Comparison of ENCODE assay signal across 3 fruit fly cellular contexts in genomic region chr3L:14272109-14273070, dm6.
TF ChIP-seq lines count a peak whose summit lies in the region.

No protein-coding gene starts in this region.

TF ChIP-seq in whole organism, embryonic, 481 proteins besides CTCF, POLR2A, EP300 and RAD21 (continued from another document and continues in another):
- peak; percentile 66; the same call in 2 of the 3 replicates for TF ChIP-seq H15 (GFP tag; IDR thresholded peaks at IDR 0.05; lab: Robert Waterston, UW)
- TF ChIP-seq cwo (GFP tag; optimal IDR thresholded peaks at IDR 0.05; lab: Kevin White, UChicago) = peak; percentile 71
- TF ChIP-seq CG4404 (GFP tag; IDR thresholded peaks at IDR 0.05; lab: Robert Waterston, UW) = peak; percentile 54
- TF ChIP-seq Sry-δ (GFP tag; optimal IDR thresholded peaks at IDR 0.05; lab: Kevin White, UChicago) = no peak
- peak; percentile 78 for TF ChIP-seq BtbVII (GFP tag; optimal IDR thresholded peaks at IDR 0.05; lab: Kevin White, UChicago)
- TF ChIP-seq crol (GFP tag; IDR thresholded peaks at IDR 0.05; lab: Robert Waterston, UW) = peak; percentile 89
- TF ChIP-seq CG5245 (GFP tag; optimal IDR thresholded peaks at IDR 0.05; lab: Kevin White, UChicago) = peak; percentile 63
- peak; percentile 0 for TF ChIP-seq CG12744 (GFP tag; optimal IDR thresholded peaks at IDR 0.05; lab: Kevin White, UChicago)
- peak; percentile 37; the same call in 1 of the 3 replicates for TF ChIP-seq B-H1 (GFP tag; IDR thresholded peaks at IDR 0.05; lab: Robert Waterston, UW)
- no peak for TF ChIP-seq Dll (GFP tag; IDR thresholded peaks at IDR 0.05; lab: Robert Waterston, UW; ENCODE audit: partially characterized antibody)
- TF ChIP-seq grn (GFP tag; optimal IDR thresholded peaks at IDR 0.05; lab: Kevin White, UChicago) = peak; percentile 8
- no peak for TF ChIP-seq dati (GFP tag; IDR thresholded peaks at IDR 0.05; lab: Robert Waterston, UW)
- TF ChIP-seq fd64A (GFP tag; optimal IDR thresholded peaks at IDR 0.05; lab: Kevin White, UChicago) = no peak
- TF ChIP-seq slou (GFP tag; optimal IDR thresholded peaks at IDR 0.05; lab: Kevin White, UChicago) = peak; percentile 45
- no peak for TF ChIP-seq ftz-f1 (GFP tag; optimal IDR thresholded peaks at IDR 0.05; lab: Kevin White, UChicago)
- peak; percentile 15 for TF ChIP-seq schlank (tag; optimal IDR thresholded peaks at IDR 0.05; lab: Kevin White, UChicago)
- TF ChIP-seq CoRest (tag; optimal IDR thresholded peaks at IDR 0.05; lab: Kevin White, UChicago) = peak; percentile 97
- TF ChIP-seq CG3726 (GFP tag; IDR thresholded peaks at IDR 0.05; lab: Robert Waterston, UW) = 0 out of 3 replicates have a peak, but pooled peaks have one; percentile 41
- TF ChIP-seq Lhr (GFP tag; optimal IDR thresholded peaks at IDR 0.05; lab: Kevin White, UChicago) = peak; percentile 80
- peak; percentile 11 for TF ChIP-seq CG9609 (GFP tag; optimal IDR thresholded peaks at IDR 0.05; lab: Kevin White, UChicago)
- no peak for TF ChIP-seq pita (GFP tag; optimal IDR thresholded peaks at IDR 0.05; lab: Kevin White, UChicago)
- no peak for TF ChIP-seq vfl (GFP tag; optimal IDR thresholded peaks at IDR 0.05; lab: Kevin White, UChicago)
- no peak for TF ChIP-seq CG6654 (GFP tag; optimal IDR thresholded peaks at IDR 0.05; lab: Kevin White, UChicago)
- peak; percentile 62 for TF ChIP-seq H2.0 (GFP tag; IDR thresholded peaks at IDR 0.05; lab: Robert Waterston, UW)
- TF ChIP-seq CG17802 (tag; optimal IDR thresholded peaks at IDR 0.05; lab: Kevin White, UChicago) = no peak
- TF ChIP-seq Max (GFP tag; optimal IDR thresholded peaks at IDR 0.05; lab: Kevin White, UChicago) = peak; percentile 79
- TF ChIP-seq slp2 (GFP tag; optimal IDR thresholded peaks at IDR 0.05; lab: Kevin White, UChicago) = peak; percentile 29
- peak; percentile 66 for TF ChIP-seq CG32772 (GFP tag; IDR thresholded peaks at IDR 0.05; lab: Robert Waterston, UW)
- peak; percentile 76 for TF ChIP-seq CG6813 (GFP tag; optimal IDR thresholded peaks at IDR 0.05; lab: Kevin White, UChicago)
- peak; percentile 4; the same call in 1 of the 3 replicates for TF ChIP-seq sr (GFP tag; IDR thresholded peaks at IDR 0.05; lab: Robert Waterston, UW)
- no peak for TF ChIP-seq fu2 (GFP tag; optimal IDR thresholded peaks at IDR 0.05; lab: Kevin White, UChicago)
- TF ChIP-seq CG14441 (GFP tag; IDR thresholded peaks at IDR 0.05; lab: Robert Waterston, UW) = peak; percentile 64
- peak; percentile 93 for TF ChIP-seq CG8388 (GFP tag; optimal IDR thresholded peaks at IDR 0.05; lab: Kevin White, UChicago)
- no peak for TF ChIP-seq Dref (GFP tag; IDR thresholded peaks at IDR 0.05; lab: Robert Waterston, UW)
- peak; percentile 88 for TF ChIP-seq CG17385 (GFP tag; optimal IDR thresholded peaks at IDR 0.05; lab: Kevin White, UChicago)
- TF ChIP-seq Asciz (GFP tag; optimal IDR thresholded peaks at IDR 0.05; lab: Kevin White, UChicago) = peak; percentile 48
- peak; percentile 11 for TF ChIP-seq Dip3 (GFP tag; optimal IDR thresholded peaks at IDR 0.05; lab: Kevin White, UChicago)
- peak; percentile 95 for TF ChIP-seq odd (GFP tag; optimal IDR thresholded peaks at IDR 0.05; lab: Kevin White, UChicago)
- TF ChIP-seq br (optimal IDR thresholded peaks at IDR 0.05; lab: Kevin White, UChicago) = no peak
- TF ChIP-seq CG15073 (GFP tag; optimal IDR thresholded peaks at IDR 0.05; lab: Kevin White, UChicago) = no peak
- TF ChIP-seq btn (GFP tag; optimal IDR thresholded peaks at IDR 0.05; lab: Kevin White, UChicago) = no peak
- TF ChIP-seq tna (GFP tag; IDR thresholded peaks at IDR 0.05; lab: Robert Waterston, UW; ENCODE audit: partially characterized antibody) = no peak
- no peak for TF ChIP-seq Elba2 (GFP tag; optimal IDR thresholded peaks at IDR 0.05; lab: Kevin White, UChicago)
- peak; percentile 75 for TF ChIP-seq ttk (GFP tag; IDR thresholded peaks at IDR 0.05; lab: Robert Waterston, UW)

TF ChIP-seq in whole organism, prepupa, 60 proteins besides CTCF, POLR2A, EP300 and RAD21 (continued from another document):
- TF ChIP-seq Blimp-1 (GFP tag; optimal IDR thresholded peaks at IDR 0.05; lab: Kevin White, UChicago) = peak; percentile 68
- TF ChIP-seq CG1621 (tag; optimal IDR thresholded peaks at IDR 0.05; lab: Kevin White, UChicago) = peak; percentile 91
- TF ChIP-seq net (GFP tag; optimal IDR thresholded peaks at IDR 0.05; lab: Kevin White, UChicago) = peak; percentile 97
- TF ChIP-seq CG6792 (GFP tag; optimal IDR thresholded peaks at IDR 0.05; lab: Kevin White, UChicago) = peak; percentile 92
- TF ChIP-seq CG9139 (GFP tag; optimal IDR thresholded peaks at IDR 0.05; lab: Kevin White, UChicago) = peak; percentile 93
- TF ChIP-seq acj6 (GFP tag; optimal IDR thresholded peaks at IDR 0.05; lab: Kevin White, UChicago) = peak; percentile 97
- TF ChIP-seq CG6276 (GFP tag; optimal IDR thresholded peaks at IDR 0.05; lab: Kevin White, UChicago) = peak; percentile 87
- peak; percentile 98 for TF ChIP-seq CG8632 (GFP tag; optimal IDR thresholded peaks at IDR 0.05; lab: Kevin White, UChicago)
- TF ChIP-seq svp (GFP tag; lab: Kevin White, UChicago) = peak; percentile 95
- TF ChIP-seq fd59A (GFP tag; optimal IDR thresholded peaks at IDR 0.05; lab: Kevin White, UChicago) = peak; percentile 98
- peak; percentile 92 for TF ChIP-seq Met (GFP tag; optimal IDR thresholded peaks at IDR 0.05; lab: Kevin White, UChicago)
- peak; percentile 88 for TF ChIP-seq CG3032 (tag; optimal IDR thresholded peaks at IDR 0.05; lab: Kevin White, UChicago)
- TF ChIP-seq cyc (GFP tag; optimal IDR thresholded peaks at IDR 0.05; lab: Kevin White, UChicago) = peak; percentile 79
- TF ChIP-seq Sox102F (GFP tag; optimal IDR thresholded peaks at IDR 0.05; lab: Kevin White, UChicago) = peak; percentile 85
- peak; percentile 96 for TF ChIP-seq achi (GFP tag; optimal IDR thresholded peaks at IDR 0.05; lab: Kevin White, UChicago)
- TF ChIP-seq Eip78C (GFP tag; lab: Kevin White, UChicago) = peak; percentile 83
- peak; percentile 98 for TF ChIP-seq CG10631 (GFP tag; optimal IDR thresholded peaks at IDR 0.05; lab: Kevin White, UChicago)
- peak; percentile 92 for TF ChIP-seq lz (GFP tag; optimal IDR thresholded peaks at IDR 0.05; lab: Kevin White, UChicago)
- peak; percentile 87 to 97 for TF ChIP-seq salr (GFP tag; optimal IDR thresholded peaks at IDR 0.05; lab: Kevin White, UChicago)
- TF ChIP-seq CG4318 (GFP tag; optimal IDR thresholded peaks at IDR 0.05; lab: Kevin White, UChicago) = peak; percentile 96
- peak; percentile 97 for TF ChIP-seq CG8119 (GFP tag; IDR thresholded peaks at IDR 0.05; lab: Robert Waterston, UW)
- peak; percentile 98 for TF ChIP-seq CG34406 (GFP tag; optimal IDR thresholded peaks at IDR 0.05; lab: Kevin White, UChicago)
- TF ChIP-seq CG32006 (GFP tag; optimal IDR thresholded peaks at IDR 0.05; lab: Kevin White, UChicago) = peak; percentile 99
- peak; percentile 81 for TF ChIP-seq eg (GFP tag; IDR thresholded peaks at IDR 0.05; lab: Robert Waterston, UW)
- TF ChIP-seq Hr38 (GFP tag; optimal IDR thresholded peaks at IDR 0.05; lab: Kevin White, UChicago) = no peak
- TF ChIP-seq CG11762 (GFP tag; optimal IDR thresholded peaks at IDR 0.05; lab: Kevin White, UChicago; ENCODE audit: insufficient read depth) = peak; percentile 91
- TF ChIP-seq CG15336 (GFP tag; IDR thresholded peaks at IDR 0.05; lab: Robert Waterston, UW) = peak; percentile 92
- TF ChIP-seq spab (GFP tag; optimal IDR thresholded peaks at IDR 0.05; lab: Kevin White, UChicago) = peak; percentile 85
- peak; percentile 76 for TF ChIP-seq CG6163 (GFP tag; IDR thresholded peaks at IDR 0.05; lab: Robert Waterston, UW)
- peak; percentile 89 for TF ChIP-seq Eip75B (GFP tag; optimal IDR thresholded peaks at IDR 0.05; lab: Kevin White, UChicago)
- peak; percentile 81 for TF ChIP-seq CG7368 (GFP tag; optimal IDR thresholded peaks at IDR 0.05; lab: Kevin White, UChicago)
- peak; percentile 74 for TF ChIP-seq vri (GFP tag; optimal IDR thresholded peaks at IDR 0.05; lab: Kevin White, UChicago)
- peak; percentile 77 for TF ChIP-seq CG31627 (GFP tag; optimal IDR thresholded peaks at IDR 0.05; lab: Kevin White, UChicago)
- TF ChIP-seq CG6808 (GFP tag; optimal IDR thresholded peaks at IDR 0.05; lab: Kevin White, UChicago) = peak; percentile 98
- TF ChIP-seq Ets96B (tag; optimal IDR thresholded peaks at IDR 0.05; lab: Kevin White, UChicago) = peak; percentile 97
- peak; percentile 70 for TF ChIP-seq Ets21C (GFP tag; optimal IDR thresholded peaks at IDR 0.05; lab: Kevin White, UChicago)
- TF ChIP-seq esn (GFP tag; optimal IDR thresholded peaks at IDR 0.05; lab: Kevin White, UChicago) = peak; percentile 97
- peak; percentile 79 for TF ChIP-seq Gug (GFP tag; IDR thresholded peaks at IDR 0.05; lab: Robert Waterston, UW)
- peak; percentile 85 for TF ChIP-seq Sox14 (GFP tag; optimal IDR thresholded peaks at IDR 0.05; lab: Kevin White, UChicago)

TF ChIP-seq in whole organism, wandering third instar larva, 38 proteins besides CTCF, POLR2A, EP300 and RAD21 (continued from another document):
- TF ChIP-seq OdsH (GFP tag; optimal IDR thresholded peaks at IDR 0.05; lab: Kevin White, UChicago) = peak; percentile 94
- peak; percentile 85 for TF ChIP-seq Dif (GFP tag; optimal IDR thresholded peaks at IDR 0.05; lab: Kevin White, UChicago; ENCODE audit: partially characterized antibody)
- no peak for TF ChIP-seq dsf (GFP tag; optimal IDR thresholded peaks at IDR 0.05; lab: Kevin White, UChicago; ENCODE audit: borderline replicate concordance)
- no peak for TF ChIP-seq sage (GFP tag; optimal IDR thresholded peaks at IDR 0.05; lab: Kevin White, UChicago)
- TF ChIP-seq Vsx2 (GFP tag; optimal IDR thresholded peaks at IDR 0.05; lab: Kevin White, UChicago; ENCODE audit: partially characterized antibody) = peak; percentile 40
- TF ChIP-seq psq (GFP tag; optimal IDR thresholded peaks at IDR 0.05; lab: Kevin White, UChicago) = peak; percentile 98
- no peak for TF ChIP-seq Mio (GFP tag; optimal IDR thresholded peaks at IDR 0.05; lab: Kevin White, UChicago)
- no peak for TF ChIP-seq lola (GFP tag; optimal IDR thresholded peaks at IDR 0.05; lab: Kevin White, UChicago)
- TF ChIP-seq Dfd (GFP tag; optimal IDR thresholded peaks at IDR 0.05; lab: Kevin White, UChicago) = peak; percentile 55
- peak; percentile 56 for TF ChIP-seq woc (GFP tag; optimal IDR thresholded peaks at IDR 0.05; lab: Kevin White, UChicago)
TF ChIP-seq in whole organism, wandering third instar larva: peak in this region for 23.
